Worm (Caenorhabditis elegans): ENCODE data around the gene med-1.

ce11 chrX:12435246-12435645 is 4.8 kb downstream of the med-1 start:
- TF ChIP-seq scrt-1 (GFP tag; IDR thresholded peaks at IDR 0.05), result no peak
- TF ChIP-seq ama-1 (optimal IDR thresholded peaks at IDR 0.05), result no peak

Measured in whole organism, early embryonic.